Worm (Caenorhabditis elegans) whole organism, L1 larva: Measurements from ENCODE around the gene nex-4.
A peak's percentile ranks its signal among the peaks of the same experiment; 100 is the strongest.

Experiments used
- aha-1 ChIP-seq: fragments of 150-350 bp; optimal IDR thresholded peaks from 2 replicates; lab custom pipeline; 2014; ENCODE audit warnings: missing biosample characterization, missing genetic modification characterization
- ama-1 ChIP-seq: fragments of 150-350 bp; optimal IDR thresholded peaks from 2 replicates; lab custom pipeline; 2014
- ceh-63 ChIP-seq: fragments of 200-800 bp; sonication (Bioruptor generic); optimal IDR thresholded peaks from 2 replicates; lab custom pipeline; 2018; ENCODE audit warnings: mild to moderate bottlenecking, missing genetic modification characterization, missing compliant biosample characterization
- ceh-8 ChIP-seq: fragments of 200-800 bp; sonication (Bioruptor generic); optimal IDR thresholded peaks from 2 replicates; lab custom pipeline; 2018; ENCODE audit warnings: mild to moderate bottlenecking, missing genetic modification characterization, moderate library complexity, missing compliant biosample characterization
- dsc-1 ChIP-seq: sonication (generic microtip); optimal IDR thresholded peaks from 2 replicates; lab custom pipeline; 2016; ENCODE audit warnings: mild to moderate bottlenecking, missing genetic modification characterization, missing compliant biosample characterization
- efl-1 ChIP-seq, 4 experiments: fragments of 150-350 bp; optimal IDR thresholded peaks in 3 of 4; peaks in 1 of 4; 1 replicate in 1 of 4; 2 replicates in 3 of 4; lab custom pipeline; 2014; ENCODE audit warnings: missing biosample characterization in 2 of 4, missing genetic modification characterization in 2 of 4, missing genetic modification reagents in 2 of 4
- efl-3 ChIP-seq: fragments of 200-800 bp; sonication (Bioruptor generic); optimal IDR thresholded peaks from 2 replicates; lab custom pipeline; 2018; ENCODE audit warnings: mild to moderate bottlenecking, missing genetic modification characterization, missing compliant biosample characterization
- egl-27 ChIP-seq, 2 experiments: fragments of 150-350 bp in 1 of 2; sonication (generic microtip); optimal IDR thresholded peaks; 3 replicates each; lab custom pipeline; 2017 to 2018; ENCODE audit warnings: missing biosample characterization in 2 of 2, missing genetic modification characterization in 2 of 2, missing genetic modification reagents in 2 of 2
- elt-2 ChIP-seq: sonication (generic microtip); optimal IDR thresholded peaks from 2 replicates; lab custom pipeline; 2016; ENCODE audit warnings: missing genetic modification characterization, mild to moderate bottlenecking, inconsistent platforms, missing compliant biosample characterization, missing genetic modification reagents
- elt-3 ChIP-seq, 6 experiments: fragments of 150-350 bp in 1 of 6; sonication (generic microtip); optimal IDR thresholded peaks; 2 replicates each; lab custom pipeline; 2017 to 2018; ENCODE audit warnings: missing biosample characterization in 6 of 6, missing genetic modification characterization in 6 of 6, inconsistent platforms in 1 of 6
- fkh-10 ChIP-seq: sonication (generic microtip); optimal IDR thresholded peaks from 2 replicates; lab custom pipeline; 2017; ENCODE audit warnings: missing biosample characterization, missing genetic modification reagents, missing genetic modification characterization
- fkh-4 ChIP-seq: sonication (generic microtip); optimal IDR thresholded peaks from 2 replicates; lab custom pipeline; 2016; ENCODE audit warnings: missing compliant biosample characterization, missing genetic modification characterization, borderline replicate concordance
- grh-1 ChIP-seq: fragments of 200-800 bp; sonication (Bioruptor generic); IDR thresholded peaks from 2 replicates; pipeline ENCODE4 v1.3.6; 2022; ENCODE audit warnings: missing genetic modification reagents, missing genetic modification characterization, missing compliant biosample characterization
- irx-1 ChIP-seq: sonication (generic microtip); optimal IDR thresholded peaks from 2 replicates; lab custom pipeline; 2016; ENCODE audit warnings: missing genetic modification characterization, missing compliant biosample characterization
- lin-13 ChIP-seq: fragments of 150-350 bp; optimal IDR thresholded peaks from 2 replicates; lab custom pipeline; 2014; ENCODE audit warnings: missing biosample characterization, missing genetic modification reagents, missing genetic modification characterization
- lin-14 ChIP-seq: fragments of 200-800 bp; sonication (Bioruptor generic); optimal IDR thresholded peaks from 2 replicates; lab custom pipeline; 2018; ENCODE audit warnings: mild to moderate bottlenecking, missing genetic modification characterization, moderate library complexity, missing compliant biosample characterization
- lin-15B ChIP-seq: fragments of 150-350 bp; sonication (generic microtip); optimal IDR thresholded peaks from 3 replicates; lab custom pipeline; 2014; ENCODE audit warnings: missing biosample characterization, missing genetic modification characterization
- lin-35 ChIP-seq, 2 experiments: fragments of 150-350 bp; optimal IDR thresholded peaks; 2 replicates each; lab custom pipeline; 2014; ENCODE audit warnings: missing biosample characterization in 2 of 2, missing genetic modification characterization in 2 of 2, missing genetic modification reagents in 2 of 2
- mdl-1 ChIP-seq, 2 experiments: fragments of 150-350 bp; optimal IDR thresholded peaks; 2 replicates each; lab custom pipeline; 2014 to 2017; ENCODE audit warnings: missing biosample characterization in 2 of 2, missing genetic modification characterization in 2 of 2, inconsistent platforms in 1 of 2
- mep-1 ChIP-seq: fragments of 150-350 bp; optimal IDR thresholded peaks from 2 replicates; lab custom pipeline; 2014; ENCODE audit warnings: missing biosample characterization, missing genetic modification characterization
- nhr-20 ChIP-seq: sonication (generic microtip); optimal IDR thresholded peaks from 2 replicates; lab custom pipeline; 2016; ENCODE audit warnings: mild to moderate bottlenecking, missing genetic modification characterization, missing compliant biosample characterization
- nhr-237 ChIP-seq: fragments of 150-350 bp; optimal IDR thresholded peaks from 2 replicates; lab custom pipeline; 2014; ENCODE audit warnings: missing biosample characterization, missing genetic modification characterization
- nhr-71 ChIP-seq: sonication (generic microtip); optimal IDR thresholded peaks from 2 replicates; lab custom pipeline; 2016; ENCODE audit warnings: mild to moderate bottlenecking, missing genetic modification characterization, moderate library complexity, missing compliant biosample characterization
- nhr-76 ChIP-seq: sonication (generic microtip); optimal IDR thresholded peaks from 2 replicates; lab custom pipeline; 2017; ENCODE audit warnings: missing biosample characterization, missing genetic modification characterization
- nhr-77 ChIP-seq: fragments of 150-350 bp; optimal IDR thresholded peaks from 2 replicates; lab custom pipeline; 2014; ENCODE audit warnings: missing biosample characterization, missing genetic modification characterization
- nhr-84 ChIP-seq: sonication (generic microtip); optimal IDR thresholded peaks from 2 replicates; lab custom pipeline; 2017; ENCODE audit warnings: missing biosample characterization, missing genetic modification characterization
- nhr-85 ChIP-seq: sonication (generic microtip); peaks from one replicate; lab custom pipeline; 2016; ENCODE audit warnings: missing genetic modification characterization, inconsistent platforms, missing compliant biosample characterization
- nhr-90 ChIP-seq: sonication (generic microtip); optimal IDR thresholded peaks from 2 replicates; lab custom pipeline; 2016; ENCODE audit warnings: mild to moderate bottlenecking, missing genetic modification characterization, missing compliant biosample characterization; ENCODE audit not compliant: poor library complexity
- pag-3 ChIP-seq: sonication (generic microtip); optimal IDR thresholded peaks from 2 replicates; lab custom pipeline; 2017; ENCODE audit warnings: missing genetic modification characterization, mild to moderate bottlenecking, missing compliant biosample characterization, antibody characterized with exemption, borderline replicate concordance; ENCODE audit not compliant: insufficient read depth
- pax-3 ChIP-seq: fragments of 200-800 bp; sonication (Bioruptor generic); optimal IDR thresholded peaks from 2 replicates; lab custom pipeline; 2018; ENCODE audit warnings: mild to moderate bottlenecking, missing genetic modification characterization, moderate library complexity, missing compliant biosample characterization
- skn-1 ChIP-seq: fragments of 150-350 bp; optimal IDR thresholded peaks from 2 replicates; lab custom pipeline; 2014; ENCODE audit warnings: missing biosample characterization, missing genetic modification characterization
- snpc-4 ChIP-seq: fragments of 150-350 bp; optimal IDR thresholded peaks from 2 replicates; lab custom pipeline; 2014; ENCODE audit warnings: missing biosample characterization, missing genetic modification characterization
- snu-23 ChIP-seq: sonication (generic microtip); optimal IDR thresholded peaks from 2 replicates; lab custom pipeline; 2016; ENCODE audit warnings: missing genetic modification characterization, missing compliant biosample characterization
- sptf-1 ChIP-seq: fragments of 150-350 bp; optimal IDR thresholded peaks from 2 replicates; lab custom pipeline; 2014; ENCODE audit warnings: missing biosample characterization, missing genetic modification characterization
- sup-37 ChIP-seq: fragments of 200-800 bp; sonication (Bioruptor generic); optimal IDR thresholded peaks from 2 replicates; lab custom pipeline; 2018; ENCODE audit warnings: mild to moderate bottlenecking, missing genetic modification characterization, missing compliant biosample characterization
- tbx-2 ChIP-seq: sonication (generic microtip); optimal IDR thresholded peaks from 2 replicates; lab custom pipeline; 2016; ENCODE audit warnings: missing genetic modification characterization, missing compliant biosample characterization
- tlp-1 ChIP-seq: fragments of 150-350 bp; optimal IDR thresholded peaks from 2 replicates; lab custom pipeline; 2014; ENCODE audit warnings: missing biosample characterization, missing genetic modification characterization
- unc-130 ChIP-seq: fragments of 150-350 bp; optimal IDR thresholded peaks from 2 replicates; lab custom pipeline; 2017; ENCODE audit warnings: missing biosample characterization, missing genetic modification characterization, inconsistent platforms
- unc-30 ChIP-seq: sonication (generic microtip); optimal IDR thresholded peaks from 2 replicates; lab custom pipeline; 2017; ENCODE audit warnings: missing biosample characterization, missing genetic modification characterization
- unc-62 ChIP-seq: fragments of 150-350 bp; optimal IDR thresholded peaks from 2 replicates; lab custom pipeline; 2014; ENCODE audit warnings: missing biosample characterization, missing genetic modification reagents, missing genetic modification characterization
- unc-98 ChIP-seq: fragments of 200-800 bp; sonication (Bioruptor generic); IDR thresholded peaks from 2 replicates; pipeline ENCODE4 v1.3.6; 2022; ENCODE audit warnings: missing genetic modification characterization, missing compliant biosample characterization
- xbp-1 ChIP-seq: sonication (generic microtip); optimal IDR thresholded peaks from 2 replicates; lab custom pipeline; 2016; ENCODE audit warnings: missing genetic modification characterization, missing compliant biosample characterization
- zag-1 ChIP-seq: fragments of 150-350 bp; optimal IDR thresholded peaks from 2 replicates; lab custom pipeline; 2014; ENCODE audit warnings: missing biosample characterization, missing genetic modification characterization
- zip-4 ChIP-seq: fragments of 200-800 bp; sonication (Bioruptor generic); optimal IDR thresholded peaks from 2 replicates; lab custom pipeline; 2018; ENCODE audit warnings: mild to moderate bottlenecking, missing genetic modification characterization, moderate library complexity, missing compliant biosample characterization
- ztf-11 ChIP-seq, 2 experiments: sonication (generic microtip); optimal IDR thresholded peaks; 2 replicates each; lab custom pipeline; 2016 to 2017; ENCODE audit warnings: missing genetic modification characterization in 2 of 2, missing biosample characterization in 1 of 2, missing compliant biosample characterization in 1 of 2

nex-4 gene

ce11 chrV:4879251-4879650 lies 28.0 kb downstream of the nex-4 start, which contains the start of gene T19H12.15:
TSS of gene T19H12.15 (minus strand) at chrV:4879351.
- TF ChIP-seq nhr-84 (tag; lab: Kevin White, UChicago): no peak
- TF ChIP-seq snpc-4: no peak
- TF ChIP-seq zip-4: no peak
- TF ChIP-seq tbx-2 (tag; lab: Kevin White, UChicago): no peak
- no peak for TF ChIP-seq nhr-76 (tag; lab: Kevin White, UChicago)
- TF ChIP-seq pag-3 (tag; lab: Kevin White, UChicago): no peak
- TF ChIP-seq sup-37 (GFP tag; lab: Kevin White, UChicago): no peak
- no peak for TF ChIP-seq lin-13 (GFP tag; lab: Kevin White, UChicago)
- TF ChIP-seq pax-3 (tag; lab: Kevin White, UChicago): no peak
- TF ChIP-seq nhr-90 (tag; lab: Kevin White, UChicago): no peak
- TF ChIP-seq grh-1 (GFP tag; lab: Robert Waterston, UW): no peak

- no peak for TF ChIP-seq snpc-4
- no peak for TF ChIP-seq unc-130 (tag; lab: Kevin White, UChicago)
- TF ChIP-seq, all 84 proteins: peak for 0
These were observed 30.1 kb downstream of the nex-4 start, which contains the start of gene str-32 for ce11 chrV:4881377-4881776. TSS of gene str-32 (minus strand) at chrV:4881477.

ce11 chrV:4884490-4884889 lies 33.3 kb downstream of the nex-4 start, which contains the start of gene T19H12.12:
TSS of gene T19H12.12 (plus strand) at chrV:4884790.
- TF ChIP-seq nhr-77 (tag; lab: Kevin White, UChicago) (no peak), mdl-1 (tag; optimal IDR thresholded peaks at IDR 0.05; lab: Kevin White, UChicago) (no peak), ceh-63 (GFP tag; lab: Kevin White, UChicago) (no peak), aha-1 (no peak), efl-3 (GFP tag; lab: Kevin White, UChicago) (no peak), lin-15B (tag; lab: Kevin White, UChicago) (no peak), tlp-1 (tag; lab: Kevin White, UChicago) (no peak), grh-1 (GFP tag; lab: Robert Waterston, UW) (no peak), mep-1 (tag; lab: Kevin White, UChicago) (no peak)

- TF ChIP-seq egl-27 (tag; optimal IDR thresholded peaks at IDR 0.05; lab: Kevin White, UChicago): no peak
- TF ChIP-seq efl-1 (optimal IDR thresholded peaks at IDR 0.05; lab: Kevin White, UChicago): no peak
- TF ChIP-seq efl-1 (GFP tag; optimal IDR thresholded peaks at IDR 0.05 in 1 of 2; lab: Kevin White, UChicago): no peak
- no peak for TF ChIP-seq ztf-11 (tag; optimal IDR thresholded peaks at IDR 0.05; lab: Kevin White, UChicago)
- TF ChIP-seq nhr-90 (tag; lab: Kevin White, UChicago): no peak
- TF ChIP-seq ceh-8 (GFP tag; lab: Kevin White, UChicago): no peak
- no peak for TF ChIP-seq nhr-85 (tag; lab: Kevin White, UChicago)
- no peak for TF ChIP-seq unc-62 (GFP tag; lab: Kevin White, UChicago)
- no peak for TF ChIP-seq nhr-237 (tag; lab: Kevin White, UChicago)
- no peak for TF ChIP-seq ama-1 (lab: Kevin White, UChicago)
- no peak for TF ChIP-seq xbp-1 (tag; lab: Kevin White, UChicago)
- TF ChIP-seq unc-98 (GFP tag; lab: Robert Waterston, UW): no peak
- no peak for TF ChIP-seq fkh-10 (GFP tag; lab: Kevin White, UChicago)
These were observed 34.1 kb downstream of the nex-4 start, which contains the start of gene T19H12.3 for ce11 chrV:4885372-4885771. TSS of gene T19H12.3 (plus strand) at chrV:4885672.

- TF ChIP-seq fkh-4 (tag; lab: Kevin White, UChicago) (no peak), sptf-1 (tag; lab: Kevin White, UChicago) (no peak), grh-1 (GFP tag; lab: Robert Waterston, UW) (no peak), nhr-20 (tag; lab: Kevin White, UChicago) (peak; percentile 52), zag-1 (tag; lab: Kevin White, UChicago) (no peak), dsc-1 (no peak), snu-23 (GFP tag; lab: Kevin White, UChicago) (peak; percentile 26), elt-2 (peak; percentile 49), unc-30 (tag; lab: Kevin White, UChicago) (no peak), nhr-71 (tag; lab: Kevin White, UChicago) (peak; percentile 48), lin-14 (peak; percentile 61), snpc-4 (no peak), skn-1 (tag; lab: Kevin White, UChicago) (no peak), elt-3 (tag; optimal IDR thresholded peaks at IDR 0.05; lab: Kevin White, UChicago) (peak in 2 of 6 experiments; percentile 10 to 37), irx-1 (tag; lab: Kevin White, UChicago) (no peak), lin-35 (GFP tag; optimal IDR thresholded peaks at IDR 0.05; lab: Kevin White, UChicago) (peak in 1 of 2 experiments; percentile 34), nhr-85 (tag; lab: Kevin White, UChicago) (peak; percentile 74)
These were observed 38.2 kb downstream of the nex-4 start, which contains the start of gene ugt-12 for ce11 chrV:4889477-4889876. TSS of gene ugt-12 (minus strand) at chrV:4889629.
